Worm (Caenorhabditis elegans) whole organism, early embryonic: ENCODE measurements around the gene C05C12.5.

Experiments used
- B0310.2 ChIP-seq: sonication (generic microtip); optimal IDR thresholded peaks from 2 replicates; lab custom pipeline; 2016; ENCODE audit warnings: mild to moderate bottlenecking, missing genetic modification characterization, missing compliant biosample characterization
- F13C5.2 ChIP-seq: sonication (generic microtip); optimal IDR thresholded peaks from 2 replicates; lab custom pipeline; 2017; ENCODE audit warnings: mild to moderate bottlenecking, missing genetic modification characterization, inconsistent platforms, missing compliant biosample characterization
- aly-1 ChIP-seq: sonication (generic microtip); optimal IDR thresholded peaks from 2 replicates; lab custom pipeline; 2016; ENCODE audit warnings: missing genetic modification characterization, missing compliant biosample characterization
- ama-1 ChIP-seq: fragments of 150-350 bp; optimal IDR thresholded peaks from 2 replicates; lab custom pipeline; 2014
- ceh-13 ChIP-seq: fragments of 200-800 bp; sonication (Bioruptor generic); optimal IDR thresholded peaks from 2 replicates; lab custom pipeline; 2018; ENCODE audit warnings: mild to moderate bottlenecking, missing genetic modification characterization, missing compliant biosample characterization
- ceh-36 ChIP-seq: sonication (generic microtip); optimal IDR thresholded peaks from 2 replicates; lab custom pipeline; 2016; ENCODE audit warnings: missing genetic modification characterization, inconsistent platforms, missing compliant biosample characterization
- ets-7 ChIP-seq: sonication (generic microtip); optimal IDR thresholded peaks from 2 replicates; lab custom pipeline; 2016; ENCODE audit warnings: missing genotype, missing genetic modification characterization, missing compliant biosample characterization
- flt-1 ChIP-seq: fragments of 200-800 bp; sonication (Bioruptor generic); IDR thresholded peaks from 2 replicates; pipeline ENCODE4 v1.3.6; 2022; ENCODE audit warnings: missing genetic modification characterization, missing compliant biosample characterization
- hmbx-1 ChIP-seq: sonication (generic microtip); optimal IDR thresholded peaks from 2 replicates; lab custom pipeline; 2016; ENCODE audit warnings: mild to moderate bottlenecking, missing genetic modification characterization, missing compliant biosample characterization
- hnd-1 ChIP-seq: sonication (generic microtip); optimal IDR thresholded peaks from 2 replicates; lab custom pipeline; 2016; ENCODE audit warnings: missing genetic modification characterization, missing compliant biosample characterization

DNA sequence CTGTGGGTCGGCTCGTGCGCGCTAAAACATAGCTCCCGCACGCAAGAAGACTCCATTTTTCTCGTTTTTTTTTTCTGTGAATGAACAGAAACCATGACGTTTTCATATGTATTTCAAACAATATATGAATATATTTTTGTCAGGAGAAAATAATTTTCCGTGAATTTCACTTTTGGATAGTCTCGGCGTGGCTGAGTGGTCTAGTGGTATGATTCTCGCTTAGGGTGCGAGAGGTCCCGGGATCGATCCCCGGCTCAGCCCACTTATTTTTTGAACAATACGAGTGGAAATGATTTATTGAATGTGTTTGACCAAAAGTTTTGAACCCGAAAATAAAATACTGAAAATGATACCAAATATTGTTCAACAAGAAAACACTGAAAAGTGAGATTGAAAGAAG lies 29.6 kb downstream of the C05C12.5 start:
- TF ChIP-seq ama-1 (lab: Kevin White, UChicago) (no peak), hnd-1 (no peak), ets-7 (no peak), ceh-36 (no peak), F13C5.2 (no peak), ceh-13 (no peak), B0310.2 (tag; lab: Kevin White, UChicago) (no peak), aly-1 (tag; lab: Kevin White, UChicago) (no peak), hmbx-1 (tag; lab: Kevin White, UChicago) (no peak), flt-1 (GFP tag; lab: Robert Waterston, UW) (no peak)
